Worm (Caenorhabditis elegans) whole organism, L4 larva: ENCODE measurements around the gene F28F9.2.

Source experiments
- R02D3.7 ChIP-seq: fragments of 150-350 bp; sonication (generic microtip); optimal IDR thresholded peaks from 3 replicates; lab custom pipeline; 2014; ENCODE audit warnings: missing biosample characterization, missing genetic modification characterization
- Y5F2A.4 ChIP-seq: fragments of 200-800 bp; sonication (Bioruptor generic); optimal IDR thresholded peaks from 2 replicates; lab custom pipeline; 2018; ENCODE audit warnings: mild to moderate bottlenecking, missing genetic modification characterization, missing compliant biosample characterization
- Y75B8A.6 ChIP-seq: fragments of 200-800 bp; sonication (Bioruptor generic); IDR thresholded peaks from 2 replicates; pipeline ENCODE4 v1.3.6; 2022; ENCODE audit warnings: missing genetic modification reagents, missing genetic modification characterization, missing compliant biosample characterization
- ZK337.2 ChIP-seq: fragments of 200-800 bp; sonication (Bioruptor generic); IDR thresholded peaks from 2 replicates; pipeline ENCODE4 v1.3.6; 2022; ENCODE audit warnings: missing genetic modification reagents, missing genetic modification characterization, missing compliant biosample characterization
- aha-1 ChIP-seq: fragments of 150-350 bp; peaks from one replicate; lab custom pipeline; 2014; ENCODE audit warnings: missing biosample characterization, missing genetic modification characterization
- ceh-20 ChIP-seq: fragments of 200-800 bp; sonication (Bioruptor generic); IDR thresholded peaks from 2 replicates; pipeline ENCODE4 v1.3.6; 2022; ENCODE audit warnings: missing genetic modification reagents, missing genetic modification characterization, missing compliant biosample characterization
- daf-16 ChIP-seq, 3 experiments: sonication (generic microtip); optimal IDR thresholded peaks; 2 replicates each; lab custom pipeline; 2016 to 2017; ENCODE audit warnings: missing genetic modification characterization in 3 of 3, missing genetic modification reagents in 3 of 3, mild to moderate bottlenecking in 2 of 3, missing compliant biosample characterization in 2 of 3, missing biosample characterization in 1 of 3, moderate library complexity in 1 of 3
- dmd-6 ChIP-seq: fragments of 200-800 bp; sonication (Bioruptor generic); IDR thresholded peaks from 2 replicates; pipeline ENCODE4 v1.3.6; 2022; ENCODE audit warnings: missing genetic modification reagents, missing genetic modification characterization, missing compliant biosample characterization
- dmd-9 ChIP-seq: fragments of 200-800 bp; sonication (Bioruptor generic); IDR thresholded peaks from 2 replicates; pipeline ENCODE4 v1.3.6; 2022; ENCODE audit warnings: missing genetic modification reagents, missing genetic modification characterization, missing compliant biosample characterization
- hlh-11 ChIP-seq: fragments of 200-800 bp; sonication (Bioruptor generic); optimal IDR thresholded peaks from 2 replicates; lab custom pipeline; 2018; ENCODE audit warnings: mild to moderate bottlenecking, missing genetic modification characterization, missing compliant biosample characterization
- lsy-2 ChIP-seq, 2 experiments: fragments of 150-350 bp in 1 of 2; sonication (generic microtip) in 1 of 2; optimal IDR thresholded peaks; 2 replicates each; lab custom pipeline; 2014 to 2017; ENCODE audit warnings: missing biosample characterization in 2 of 2, missing genetic modification characterization in 2 of 2
- mdl-1 ChIP-seq, 2 experiments: fragments of 150-350 bp in 1 of 2; sonication (generic microtip) in 1 of 2; optimal IDR thresholded peaks; 2 replicates each; lab custom pipeline; 2014 to 2017; ENCODE audit warnings: missing biosample characterization in 2 of 2, missing genetic modification characterization in 2 of 2
- mxl-3 ChIP-seq: fragments of 200-800 bp; sonication (Bioruptor generic); optimal IDR thresholded peaks from 2 replicates; lab custom pipeline; 2018; ENCODE audit warnings: mild to moderate bottlenecking, missing genetic modification characterization, missing compliant biosample characterization
- nhr-25 ChIP-seq: sonication (generic microtip); optimal IDR thresholded peaks from 2 replicates; lab custom pipeline; 2017; ENCODE audit warnings: missing genetic modification characterization, mild to moderate bottlenecking, missing compliant biosample characterization, antibody characterized with exemption, moderate library complexity, borderline replicate concordance; ENCODE audit not compliant: insufficient read depth
- nhr-28 ChIP-seq: fragments of 150-350 bp; optimal IDR thresholded peaks from 2 replicates; lab custom pipeline; 2014; ENCODE audit warnings: missing biosample characterization, missing genetic modification characterization
- pqm-1 ChIP-seq: sonication (generic microtip); optimal IDR thresholded peaks from 2 replicates; lab custom pipeline; 2017; ENCODE audit warnings: missing biosample characterization, missing genetic modification characterization
- set-16 ChIP-seq: fragments of 200-800 bp; sonication (Bioruptor generic); IDR thresholded peaks from 2 replicates; pipeline ENCODE4 v1.3.6; 2022; ENCODE audit warnings: missing genetic modification reagents, missing genetic modification characterization, missing compliant biosample characterization
- tag-97 ChIP-seq: fragments of 200-800 bp; sonication (Bioruptor generic); IDR thresholded peaks from 2 replicates; pipeline ENCODE4 v1.3.6; 2022; ENCODE audit warnings: missing genetic modification characterization, missing compliant biosample characterization
- vab-7 ChIP-seq: fragments of 200-800 bp; sonication (Bioruptor generic); IDR thresholded peaks from 2 replicates; pipeline ENCODE4 v1.3.6; 2022; ENCODE audit warnings: missing genetic modification reagents, missing genetic modification characterization, missing compliant biosample characterization
- zfp-2 ChIP-seq: sonication (generic microtip); optimal IDR thresholded peaks from 2 replicates; lab custom pipeline; 2016; ENCODE audit warnings: mild to moderate bottlenecking, missing genetic modification characterization, missing compliant biosample characterization
- zfp-3 ChIP-seq: fragments of 200-800 bp; sonication (Bioruptor generic); conservative IDR thresholded peaks from 2 replicates; pipeline ENCODE4 v1.3.6; 2022; ENCODE audit warnings: missing genetic modification reagents, missing genetic modification characterization, missing compliant biosample characterization
- ztf-7 ChIP-seq: fragments of 150-350 bp; optimal IDR thresholded peaks from 2 replicates; lab custom pipeline; 2014; ENCODE audit warnings: missing biosample characterization, missing genetic modification characterization

The F28F9.2 gene

DNA sequence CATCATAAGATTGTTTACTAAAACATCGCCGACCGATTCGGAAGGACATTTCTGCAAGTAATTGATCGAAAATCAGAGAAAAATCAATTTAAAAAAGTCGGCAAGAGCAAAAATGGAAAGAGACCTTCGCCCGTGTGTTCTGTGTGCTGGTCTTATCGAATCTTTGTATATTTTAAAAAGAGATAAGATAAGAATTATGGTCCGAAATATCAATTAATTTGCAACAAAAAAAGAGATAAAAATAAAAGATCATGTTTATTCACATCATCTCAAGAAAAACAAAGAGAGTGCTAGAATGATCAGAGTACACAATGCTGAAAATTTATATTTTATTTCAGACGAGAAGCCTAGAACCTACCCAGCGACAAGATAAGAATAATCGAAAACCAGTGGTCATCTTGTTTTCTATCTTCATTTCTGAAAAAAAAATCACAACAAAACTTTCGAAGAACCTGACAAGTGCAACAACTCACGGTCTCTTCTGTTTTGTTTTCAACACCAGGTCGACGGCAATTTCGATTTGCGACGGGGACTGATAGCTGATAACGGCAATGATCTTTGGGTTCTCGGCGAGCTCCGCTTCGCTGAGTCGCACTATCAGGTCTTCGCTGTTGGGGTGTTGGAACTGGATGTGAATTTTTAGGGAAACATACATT, 38.9 kb downstream of the F28F9.2 start, which contains the start of gene F37C4.6:
TSS of gene F37C4.6 (minus strand) at position 51 of the 656 bp plus-strand sequence.
- peak; percentile 9 for TF ChIP-seq nhr-28
- TF ChIP-seq ZK337.2 (GFP tag; lab: Robert Waterston, UW), result no peak
- TF ChIP-seq hlh-11 (tag; lab: Kevin White, UChicago), result peak; percentile 49
- TF ChIP-seq pqm-1 (tag; lab: Kevin White, UChicago), result peak; percentile 18
- no peak for TF ChIP-seq Y5F2A.4 (GFP tag; lab: Kevin White, UChicago)
- no peak for TF ChIP-seq daf-16 (GFP tag; optimal IDR thresholded peaks at IDR 0.05; lab: Kevin White, UChicago)
- peak; percentile 85 for TF ChIP-seq daf-16 (tag; optimal IDR thresholded peaks at IDR 0.05; lab: Kevin White, UChicago)
- TF ChIP-seq ztf-7 (tag; lab: Kevin White, UChicago), result no peak
- peak; percentile 14; the same call in 1 of the 2 replicates for TF ChIP-seq dmd-6

DNA sequence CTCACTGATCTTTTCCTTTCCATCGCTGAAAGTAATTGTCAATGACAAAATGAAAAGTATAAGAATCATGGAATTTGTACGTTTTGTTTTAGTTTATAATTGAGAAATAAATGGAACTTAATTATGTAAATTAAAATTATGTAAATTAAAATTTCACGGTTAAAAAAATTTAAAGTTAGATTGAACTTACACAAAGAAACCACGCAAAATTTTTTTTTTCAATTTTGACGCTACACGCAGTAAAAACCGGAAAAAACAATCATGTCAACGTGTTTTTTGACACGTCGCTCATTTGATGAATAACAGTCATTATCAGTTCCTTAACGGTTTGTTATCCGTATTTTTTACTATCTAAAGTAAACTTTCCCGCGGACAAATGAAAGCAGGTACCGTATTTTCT, 41.6 kb downstream of the F28F9.2 start, which contains the start of the genes F37C4.8 and oac-23:
TSS of gene F37C4.8 (minus strand) at position 101 of the 400 bp plus-strand sequence.
TSS of gene oac-23 (plus strand) at position 323 of the 400 bp plus-strand sequence.
- peak; percentile 32 for TF ChIP-seq aha-1 (tag; lab: Kevin White, UChicago)
- no peak for TF ChIP-seq mxl-3 (GFP tag; lab: Kevin White, UChicago)
- TF ChIP-seq dmd-9 (GFP tag; lab: Robert Waterston, UW), result no peak
- TF ChIP-seq mdl-1 (tag; optimal IDR thresholded peaks at IDR 0.05; lab: Kevin White, UChicago), result no peak

ce11 chrIV:3885369-3885768, 45.8 kb downstream of the F28F9.2 start, which contains the start of gene oac-22:
Gene oac-22, plus strand, starts transcription at chrIV:3885669.
- TF ChIP-seq tag-97 (GFP tag; lab: Robert Waterston, UW) (no peak), nhr-25 (tag; lab: Kevin White, UChicago) (no peak), vab-7 (GFP tag; lab: Robert Waterston, UW) (no peak), set-16 (GFP tag; lab: Robert Waterston, UW) (no peak), lsy-2 (tag; optimal IDR thresholded peaks at IDR 0.05; lab: Kevin White, UChicago) (no peak)

ce11 chrIV:3888963-3889362, 49.4 kb downstream of the F28F9.2 start, which contains the start of gene oac-21:
Gene oac-21, plus strand, starts transcription at chrIV:3889263.
- no peak for TF ChIP-seq Y75B8A.6 (GFP tag; lab: Robert Waterston, UW)
- no peak for TF ChIP-seq ceh-20 (GFP tag; lab: Robert Waterston, UW)
- TF ChIP-seq zfp-2, result no peak
- no peak for TF ChIP-seq zfp-3 (GFP tag; lab: Robert Waterston, UW)
- no peak for TF ChIP-seq R02D3.7 (tag; lab: Kevin White, UChicago)
- no peak for TF ChIP-seq dmd-6
